Worm (Caenorhabditis elegans) whole organism, L4 larva: ENCODE results near the gene C29F3.7.

Source experiments
- ZK546.5 ChIP-seq, 2 experiments: sonication (generic microtip); optimal IDR thresholded peaks; 2 replicates each; lab custom pipeline; 2017; ENCODE audit warnings: missing biosample characterization in 2 of 2, missing genetic modification characterization in 2 of 2
- ctbp-1 ChIP-seq: fragments of 200-800 bp; sonication (Bioruptor generic); IDR thresholded peaks from 2 replicates; pipeline ENCODE4 v1.3.6; 2022; ENCODE audit warnings: missing genetic modification reagents, missing genetic modification characterization, missing compliant biosample characterization
- egl-27 ChIP-seq: sonication (generic microtip); optimal IDR thresholded peaks from 3 replicates; lab custom pipeline; 2017; ENCODE audit warnings: missing biosample characterization, missing genetic modification reagents, missing genetic modification characterization
- madf-9 ChIP-seq: fragments of 200-800 bp; sonication (Bioruptor generic); conservative IDR thresholded peaks from 2 replicates; pipeline ENCODE4 v1.3.6; 2022; ENCODE audit warnings: missing genetic modification reagents, missing genetic modification characterization, missing compliant biosample characterization
- pha-4 ChIP-seq, 2 experiments: fragments of 150-350 bp in 1 of 2; fragments of 200-800 bp in 1 of 2; sonication (Bioruptor generic) in 1 of 2; IDR thresholded peaks in 1 of 2; optimal IDR thresholded peaks in 1 of 2; 2 replicates each; pipeline versions ENCODE4 v1.3.6 to Lab custom; 2014 to 2022; ENCODE audit warnings: missing genetic modification characterization in 2 of 2, missing genetic modification reagents in 2 of 2, missing biosample characterization in 1 of 2, missing compliant biosample characterization in 1 of 2
- zip-11 ChIP-seq: fragments of 200-800 bp; sonication (Bioruptor generic); IDR thresholded peaks from 2 replicates; pipeline ENCODE4 v1.3.6; 2022; ENCODE audit warnings: missing genetic modification characterization, missing compliant biosample characterization
- ztf-11 ChIP-seq: fragments of 150-350 bp; optimal IDR thresholded peaks from 2 replicates; lab custom pipeline; 2014; ENCODE audit warnings: missing biosample characterization, missing genetic modification characterization

ce11 chrV:15384733-15385132 is 30.0 kb downstream of the C29F3.7 start, which contains the start of gene str-102:
- TF ChIP-seq zip-11 (GFP tag; lab: Robert Waterston, UW) (no peak), ctbp-1 (no peak), pha-4 (GFP tag; IDR thresholded peaks at IDR 0.05; lab: Robert Waterston, UW) (no peak), pha-4 (tag; optimal IDR thresholded peaks at IDR 0.05; lab: Kevin White, UChicago) (no peak), ZK546.5 (tag; optimal IDR thresholded peaks at IDR 0.05; lab: Kevin White, UChicago) (no peak), ztf-11 (no peak), madf-9 (no peak), egl-27 (tag; lab: Kevin White, UChicago) (no peak)
